Worm (Caenorhabditis elegans): ENCODE results near the gene ttr-54.

DNA sequence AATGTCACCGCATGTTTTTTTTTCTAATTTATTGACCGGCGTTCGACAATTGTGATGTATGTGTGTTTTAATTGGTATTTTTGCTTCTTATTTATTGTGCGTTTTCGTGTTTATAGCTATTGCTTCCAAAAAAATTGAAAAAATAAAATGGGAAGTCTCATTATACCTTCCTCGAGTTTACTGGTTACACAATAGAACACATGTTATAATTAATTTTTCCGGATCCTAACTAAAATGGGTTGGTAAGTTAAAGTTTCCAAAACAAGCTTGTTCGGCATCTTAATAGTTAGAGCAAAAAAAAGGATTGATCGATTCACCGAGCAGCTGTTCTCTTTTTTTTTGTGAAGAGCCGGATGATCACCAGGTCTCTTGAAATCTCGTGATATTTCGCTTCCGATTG lies at the start of gene ttr-54:
- TF ChIP-seq nhr-237 (tag; optimal IDR thresholded peaks at IDR 0.05) (no peak), ztf-4 (tag; optimal IDR thresholded peaks at IDR 0.05) (no peak), sma-3 (GFP tag; optimal IDR thresholded peaks at IDR 0.05) (no peak), blmp-1 (tag; optimal IDR thresholded peaks at IDR 0.05; ENCODE audit: insufficient read depth) (no peak), elt-3 (tag; optimal IDR thresholded peaks at IDR 0.05) (no peak), nhr-21 (tag; optimal IDR thresholded peaks at IDR 0.05) (no peak), unc-39 (tag; optimal IDR thresholded peaks at IDR 0.05) (no peak), mab-5 (tag; optimal IDR thresholded peaks at IDR 0.05) (no peak), ama-1 (optimal IDR thresholded peaks at IDR 0.05) (no peak), ztf-11 (tag; optimal IDR thresholded peaks at IDR 0.05) (no peak)
